Worm (Caenorhabditis elegans) whole organism, L3 larva: Measurements from ENCODE around the gene ints-7.
A peak's percentile ranks its signal among the peaks of the same experiment; 100 is the strongest.

Experiments
- R02D3.7 ChIP-seq: fragments of 150-350 bp; optimal IDR thresholded peaks from 2 replicates; lab custom pipeline; 2014; ENCODE audit warnings: missing biosample characterization, missing genetic modification characterization
- ZK546.5 ChIP-seq: sonication (generic microtip); optimal IDR thresholded peaks from 2 replicates; lab custom pipeline; 2017; ENCODE audit warnings: missing biosample characterization, missing genetic modification characterization
- aly-2 ChIP-seq: fragments of 150-350 bp; optimal IDR thresholded peaks from 2 replicates; lab custom pipeline; 2014; ENCODE audit warnings: missing biosample characterization, missing genetic modification characterization
- ama-1 ChIP-seq: fragments of 150-350 bp; optimal IDR thresholded peaks from 2 replicates; lab custom pipeline; 2018
- ceh-16 ChIP-seq: sonication (generic microtip); optimal IDR thresholded peaks from 2 replicates; lab custom pipeline; 2017; ENCODE audit warnings: missing biosample characterization, missing genetic modification characterization
- ceh-28 ChIP-seq: fragments of 150-350 bp; optimal IDR thresholded peaks from 2 replicates; lab custom pipeline; 2014; ENCODE audit warnings: missing biosample characterization, missing genetic modification reagents, missing genetic modification characterization
- ceh-82 ChIP-seq: fragments of 150-350 bp; optimal IDR thresholded peaks from 2 replicates; lab custom pipeline; 2014; ENCODE audit warnings: missing biosample characterization, missing genetic modification characterization
- ceh-9 ChIP-seq: sonication (generic microtip); optimal IDR thresholded peaks from 2 replicates; lab custom pipeline; 2018; ENCODE audit warnings: missing biosample characterization, missing genetic modification characterization
- daf-12 ChIP-seq: fragments of 150-350 bp; optimal IDR thresholded peaks from 2 replicates; lab custom pipeline; 2014; ENCODE audit warnings: missing biosample characterization, missing genetic modification reagents, missing genetic modification characterization
- egl-27 ChIP-seq: sonication (generic microtip); optimal IDR thresholded peaks from 4 replicates; lab custom pipeline; 2017; ENCODE audit warnings: missing biosample characterization, missing genetic modification reagents, missing genetic modification characterization
- egl-5 ChIP-seq: fragments of 150-350 bp; optimal IDR thresholded peaks from 2 replicates; lab custom pipeline; 2017; ENCODE audit warnings: missing biosample characterization, missing genetic modification reagents, missing genetic modification characterization, inconsistent platforms
- elt-1 ChIP-seq: fragments of 150-350 bp; optimal IDR thresholded peaks from 2 replicates; lab custom pipeline; 2014; ENCODE audit warnings: missing biosample characterization, missing genetic modification characterization
- elt-2 ChIP-seq: sonication (generic microtip); optimal IDR thresholded peaks from 2 replicates; lab custom pipeline; 2016; ENCODE audit warnings: missing genetic modification reagents, mild to moderate bottlenecking, missing genetic modification characterization, missing compliant biosample characterization
- elt-3 ChIP-seq, 3 experiments: fragments of 150-350 bp in 1 of 3; sonication (generic microtip) in 2 of 3; optimal IDR thresholded peaks; 2 replicates in 2 of 3; 4 replicates in 1 of 3; lab custom pipeline; 2014 to 2017; ENCODE audit warnings: missing biosample characterization in 3 of 3, missing genetic modification characterization in 3 of 3
- eor-1 ChIP-seq, 2 experiments: fragments of 150-350 bp; optimal IDR thresholded peaks; 2 replicates each; lab custom pipeline; 2014 to 2018; ENCODE audit warnings: missing biosample characterization in 2 of 2, missing genetic modification characterization in 2 of 2
- fkh-10 ChIP-seq: sonication (generic microtip); optimal IDR thresholded peaks from 2 replicates; lab custom pipeline; 2017; ENCODE audit warnings: missing biosample characterization, missing genetic modification reagents, missing genetic modification characterization
- fkh-2 ChIP-seq: fragments of 150-350 bp; optimal IDR thresholded peaks from 2 replicates; lab custom pipeline; 2014; ENCODE audit warnings: missing biosample characterization, missing genetic modification reagents, missing genetic modification characterization
- fos-1 ChIP-seq: fragments of 150-350 bp; optimal IDR thresholded peaks from 2 replicates; lab custom pipeline; 2014; ENCODE audit warnings: missing biosample characterization, missing genetic modification characterization
- hmg-11 ChIP-seq: sonication (generic microtip); optimal IDR thresholded peaks from 2 replicates; lab custom pipeline; 2016; ENCODE audit warnings: missing genetic modification characterization, missing compliant biosample characterization
- jun-1 ChIP-seq: fragments of 150-350 bp; optimal IDR thresholded peaks from 2 replicates; lab custom pipeline; 2014; ENCODE audit warnings: missing biosample characterization, missing genetic modification reagents, missing genetic modification characterization
- lin-15B ChIP-seq: fragments of 150-350 bp; optimal IDR thresholded peaks from 2 replicates; lab custom pipeline; 2014; ENCODE audit warnings: missing biosample characterization, missing genetic modification characterization
- lin-39 ChIP-seq: fragments of 150-350 bp; optimal IDR thresholded peaks from 2 replicates; lab custom pipeline; 2018; ENCODE audit warnings: missing biosample characterization, missing genetic modification reagents, missing genetic modification characterization
- lsy-12 ChIP-seq: sonication (generic microtip); optimal IDR thresholded peaks from 2 replicates; lab custom pipeline; 2016; ENCODE audit warnings: mild to moderate bottlenecking, missing genetic modification characterization, missing compliant biosample characterization
- mdl-1 ChIP-seq: fragments of 150-350 bp; optimal IDR thresholded peaks from 2 replicates; lab custom pipeline; 2014; ENCODE audit warnings: missing biosample characterization, missing genetic modification characterization
- mml-1 ChIP-seq: fragments of 150-350 bp; sonication (generic microtip); optimal IDR thresholded peaks from 3 replicates; lab custom pipeline; 2014; ENCODE audit warnings: missing biosample characterization, missing genetic modification characterization
- nfya-1 ChIP-seq: sonication (generic microtip); optimal IDR thresholded peaks from 2 replicates; lab custom pipeline; 2017; ENCODE audit warnings: missing genetic modification characterization, mild to moderate bottlenecking, missing compliant biosample characterization, antibody characterized with exemption, moderate library complexity; ENCODE audit not compliant: insufficient read depth
- nhr-11 ChIP-seq: fragments of 150-350 bp; optimal IDR thresholded peaks from 2 replicates; lab custom pipeline; 2014; ENCODE audit warnings: missing biosample characterization, missing genetic modification characterization
- nhr-12 ChIP-seq: fragments of 150-350 bp; optimal IDR thresholded peaks from 2 replicates; lab custom pipeline; 2014; ENCODE audit warnings: missing biosample characterization, missing genetic modification characterization
- nhr-23 ChIP-seq: fragments of 150-350 bp; optimal IDR thresholded peaks from 2 replicates; lab custom pipeline; 2014; ENCODE audit warnings: missing biosample characterization, missing genetic modification reagents, missing genetic modification characterization
- nhr-237 ChIP-seq: fragments of 150-350 bp; optimal IDR thresholded peaks from 2 replicates; lab custom pipeline; 2014; ENCODE audit warnings: missing biosample characterization, missing genetic modification characterization
- nhr-25 ChIP-seq: sonication (generic microtip); optimal IDR thresholded peaks from 2 replicates; lab custom pipeline; 2017; ENCODE audit warnings: missing biosample characterization, missing genetic modification characterization
- nhr-28 ChIP-seq: fragments of 150-350 bp; optimal IDR thresholded peaks from 2 replicates; lab custom pipeline; 2014; ENCODE audit warnings: missing biosample characterization, missing genetic modification characterization
- nhr-43 ChIP-seq: sonication (generic microtip); optimal IDR thresholded peaks from 2 replicates; lab custom pipeline; 2016; ENCODE audit warnings: mild to moderate bottlenecking, missing genetic modification characterization, missing compliant biosample characterization; ENCODE audit not compliant: poor library complexity, severe bottlenecking
- nhr-67 ChIP-seq: fragments of 150-350 bp; optimal IDR thresholded peaks from 2 replicates; lab custom pipeline; 2014; ENCODE audit warnings: missing biosample characterization, missing genetic modification characterization
- nhr-76 ChIP-seq: fragments of 150-350 bp; sonication (generic microtip); optimal IDR thresholded peaks from 5 replicates; lab custom pipeline; 2014; ENCODE audit warnings: missing biosample characterization, missing genetic modification characterization
- nhr-77 ChIP-seq: fragments of 150-350 bp; optimal IDR thresholded peaks from 2 replicates; lab custom pipeline; 2014; ENCODE audit warnings: missing biosample characterization, missing genetic modification characterization
- pha-4 ChIP-seq: fragments of 150-350 bp; optimal IDR thresholded peaks from 2 replicates; lab custom pipeline; 2014; ENCODE audit warnings: missing biosample characterization, missing genetic modification reagents, missing genetic modification characterization
- pqm-1 ChIP-seq: fragments of 150-350 bp; optimal IDR thresholded peaks from 2 replicates; lab custom pipeline; 2017; ENCODE audit warnings: missing biosample characterization, missing genetic modification characterization, inconsistent platforms
- sea-2 ChIP-seq: fragments of 150-350 bp; sonication (generic microtip); optimal IDR thresholded peaks from 4 replicates; lab custom pipeline; 2014; ENCODE audit warnings: missing biosample characterization, missing genetic modification reagents, missing genetic modification characterization
- skn-1 ChIP-seq: fragments of 150-350 bp; optimal IDR thresholded peaks from 2 replicates; lab custom pipeline; 2014; ENCODE audit warnings: missing biosample characterization, missing genetic modification characterization
- snpc-4 ChIP-seq: fragments of 150-350 bp; optimal IDR thresholded peaks from 2 replicates; lab custom pipeline; 2014; ENCODE audit warnings: missing biosample characterization, missing genetic modification characterization
- tbx-2 ChIP-seq: sonication (generic microtip); optimal IDR thresholded peaks from 2 replicates; lab custom pipeline; 2016; ENCODE audit warnings: mild to moderate bottlenecking, missing genetic modification characterization, missing compliant biosample characterization
- unc-39 ChIP-seq: sonication (generic microtip); optimal IDR thresholded peaks from 4 replicates; lab custom pipeline; 2017; ENCODE audit warnings: missing biosample characterization, missing genetic modification characterization
- unc-62 ChIP-seq: fragments of 150-350 bp; sonication (generic microtip); optimal IDR thresholded peaks from 4 replicates; lab custom pipeline; 2014; ENCODE audit warnings: missing biosample characterization, missing genetic modification reagents, missing genetic modification characterization
- zag-1 ChIP-seq: fragments of 150-350 bp; optimal IDR thresholded peaks from 2 replicates; lab custom pipeline; 2014; ENCODE audit warnings: missing biosample characterization, missing genetic modification characterization
- ztf-11 ChIP-seq: fragments of 150-350 bp; optimal IDR thresholded peaks from 2 replicates; lab custom pipeline; 2014; ENCODE audit warnings: missing biosample characterization, missing genetic modification characterization
- ztf-4 ChIP-seq: fragments of 150-350 bp; optimal IDR thresholded peaks from 2 replicates; lab custom pipeline; 2014; ENCODE audit warnings: missing biosample characterization, missing genetic modification characterization

ints-7 gene

DNA sequence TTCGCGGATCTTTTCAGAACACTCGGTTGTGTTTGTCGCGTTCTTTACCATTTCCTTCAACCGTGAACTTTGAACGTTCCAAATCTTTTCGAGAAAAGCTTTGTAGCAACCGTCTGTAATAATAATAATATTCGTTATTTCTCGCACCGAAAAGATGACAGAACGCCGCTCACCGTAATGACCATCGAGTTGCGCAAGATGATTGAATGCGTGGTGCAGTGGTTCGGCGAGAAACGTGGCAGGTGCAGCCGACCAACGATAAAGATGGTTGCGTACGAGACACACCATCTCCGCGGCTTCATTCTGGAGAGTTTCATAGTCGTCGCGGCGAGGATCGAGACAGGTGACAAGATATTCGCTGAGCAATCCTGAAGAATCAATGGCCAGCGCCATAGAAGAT, 39.7 kb upstream of the ints-7 start:
- no peak for TF ChIP-seq egl-27 (tag; lab: Kevin White, UChicago)
- no peak for TF ChIP-seq elt-1 (tag; lab: Kevin White, UChicago)
- no peak for TF ChIP-seq ZK546.5 (tag; lab: Kevin White, UChicago)
- no peak for TF ChIP-seq nfya-1 (tag; lab: Kevin White, UChicago)
- TF ChIP-seq nhr-77 (tag; lab: Kevin White, UChicago): no peak
- no peak for TF ChIP-seq nhr-67 (tag; lab: Kevin White, UChicago)
- TF ChIP-seq nhr-23 (tag; lab: Kevin White, UChicago): no peak
- TF ChIP-seq lin-15B (tag; lab: Kevin White, UChicago): no peak
- no peak for TF ChIP-seq eor-1 (tag; optimal IDR thresholded peaks at IDR 0.05; lab: Kevin White, UChicago)
- no peak for TF ChIP-seq pha-4 (tag; lab: Kevin White, UChicago)
- TF ChIP-seq hmg-11 (tag; lab: Kevin White, UChicago): no peak
- TF ChIP-seq R02D3.7 (tag; lab: Kevin White, UChicago): no peak

DNA sequence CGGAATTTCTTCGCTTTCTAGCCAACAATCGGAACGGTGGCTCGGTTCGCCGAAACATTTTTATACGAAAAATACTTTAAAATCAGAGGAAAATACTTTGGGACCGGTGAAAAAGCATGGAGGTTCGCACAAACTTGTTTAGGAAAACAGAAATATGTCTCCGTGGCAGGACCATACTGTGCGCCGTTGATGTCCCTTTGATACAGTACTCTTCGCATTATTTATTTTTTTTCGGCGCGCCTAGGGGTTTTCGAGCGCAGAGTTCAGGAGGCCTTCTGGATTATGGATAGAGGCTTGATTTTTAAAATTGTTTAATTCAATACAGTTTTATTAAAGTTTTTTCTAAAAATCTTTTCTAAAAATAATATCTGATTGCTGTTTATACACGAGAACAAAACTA, 37.9 kb upstream of the ints-7 start, which contains the start of gene F54D5.9:
Gene F54D5.9, minus strand, starts transcription at position 115 of the 400 bp plus-strand sequence.
- TF ChIP-seq pqm-1 (tag; lab: Kevin White, UChicago) (no peak), unc-62 (GFP tag; lab: Kevin White, UChicago) (no peak), ceh-82 (tag; lab: Kevin White, UChicago) (no peak), egl-5 (no peak), ama-1 (lab: Kevin White, UChicago) (peak; percentile 3)

DNA sequence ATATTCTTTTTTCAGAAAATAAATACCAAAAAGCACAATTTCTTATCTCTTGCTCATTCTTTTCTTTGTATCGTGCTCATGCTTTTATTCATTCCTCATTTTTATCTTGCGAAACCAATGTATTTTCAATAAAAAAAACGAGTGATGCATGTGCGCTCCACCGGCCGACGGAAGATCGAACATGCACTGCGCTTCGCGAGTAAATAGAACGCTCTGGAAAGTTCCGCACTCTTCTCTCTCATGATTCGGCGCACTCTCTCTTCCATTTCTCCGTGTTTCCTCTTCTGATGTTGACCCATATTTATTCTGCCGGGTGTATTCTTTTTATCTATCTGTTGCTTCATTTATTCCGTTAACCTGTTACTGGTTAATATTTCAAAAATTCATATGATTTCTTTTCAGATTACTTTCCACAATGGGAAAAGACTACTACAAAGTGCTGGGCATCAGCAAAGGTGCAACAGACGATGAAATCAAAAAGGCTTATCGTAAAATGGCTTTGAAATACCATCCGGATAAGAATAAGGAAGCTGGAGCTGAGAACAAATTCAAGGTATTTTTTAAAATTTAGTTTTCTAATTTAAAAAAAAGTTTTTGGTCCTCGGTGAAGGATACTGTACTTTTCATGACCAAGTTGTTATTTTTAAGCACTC, 37.2 kb upstream of the ints-7 start, which contains the start of gene dnj-13:
Gene dnj-13, plus strand, starts transcription at position 403 of the 653 bp plus-strand sequence.
- TF ChIP-seq nhr-25: peak; percentile 91
- no peak for TF ChIP-seq unc-39 (tag; lab: Kevin White, UChicago)
- no peak for TF ChIP-seq elt-3 (tag; optimal IDR thresholded peaks at IDR 0.05; lab: Kevin White, UChicago)
- TF ChIP-seq mdl-1 (tag; lab: Kevin White, UChicago): peak; percentile 54
- no peak for TF ChIP-seq nhr-12 (tag; lab: Kevin White, UChicago)
- no peak for TF ChIP-seq ceh-9
- TF ChIP-seq nhr-237 (tag; lab: Kevin White, UChicago): no peak
- peak; percentile 73 for TF ChIP-seq snpc-4
- TF ChIP-seq hmg-11 (tag; lab: Kevin White, UChicago): peak; percentile 94
- peak; percentile 45 for TF ChIP-seq nhr-76 (tag; lab: Kevin White, UChicago)
- TF ChIP-seq nhr-11 (tag; lab: Kevin White, UChicago): peak; percentile 49
- TF ChIP-seq lin-39 (tag; lab: Kevin White, UChicago): peak; percentile 71
- peak; percentile 55 for TF ChIP-seq fos-1 (tag; lab: Kevin White, UChicago)
- peak; percentile 98 for TF ChIP-seq lsy-12 (tag; lab: Kevin White, UChicago)
- TF ChIP-seq sea-2: no peak
- TF ChIP-seq elt-2 (tag; lab: Kevin White, UChicago): peak; percentile 83
- peak; percentile 96 for TF ChIP-seq pha-4 (tag; lab: Kevin White, UChicago)
- peak; percentile 84 for TF ChIP-seq tbx-2 (tag; lab: Kevin White, UChicago)
- TF ChIP-seq ceh-82 (tag; lab: Kevin White, UChicago): peak; percentile 71
- peak; percentile 85 for TF ChIP-seq fkh-10 (GFP tag; lab: Kevin White, UChicago)
- TF ChIP-seq R02D3.7 (tag; lab: Kevin White, UChicago): peak; percentile 69
- peak; percentile 81 for TF ChIP-seq ceh-28 (tag; lab: Kevin White, UChicago)
- TF ChIP-seq ztf-4 (tag; lab: Kevin White, UChicago): peak; percentile 72
- no peak for TF ChIP-seq nhr-28
- TF ChIP-seq ztf-11 (tag; lab: Kevin White, UChicago): no peak
- peak; percentile 75 for TF ChIP-seq fkh-2 (tag; lab: Kevin White, UChicago)
- TF ChIP-seq egl-5: no peak
- TF ChIP-seq ceh-16 (tag; lab: Kevin White, UChicago): peak; percentile 30
- peak; percentile 68 for TF ChIP-seq skn-1 (tag; lab: Kevin White, UChicago)
- TF ChIP-seq eor-1 (tag; optimal IDR thresholded peaks at IDR 0.05; lab: Kevin White, UChicago): peak in 1 of 2 experiments; percentile 84
- TF ChIP-seq unc-62 (GFP tag; lab: Kevin White, UChicago): no peak
- peak; percentile 88 for TF ChIP-seq jun-1 (tag; lab: Kevin White, UChicago)
- peak; percentile 98 for TF ChIP-seq nhr-23 (tag; lab: Kevin White, UChicago)
- TF ChIP-seq aly-2 (tag; lab: Kevin White, UChicago): no peak
- peak; percentile 61 for TF ChIP-seq nhr-77 (tag; lab: Kevin White, UChicago)
- peak; percentile 92 for TF ChIP-seq lin-15B (tag; lab: Kevin White, UChicago)
- peak; percentile 93 for TF ChIP-seq nfya-1 (tag; lab: Kevin White, UChicago)
- TF ChIP-seq zag-1 (tag; lab: Kevin White, UChicago): no peak
- peak; percentile 94 for TF ChIP-seq nhr-43 (tag; lab: Kevin White, UChicago)
- peak; percentile 87 for TF ChIP-seq ama-1 (lab: Kevin White, UChicago)
- TF ChIP-seq pqm-1 (tag; lab: Kevin White, UChicago): peak; percentile 79
- no peak for TF ChIP-seq mml-1 (tag; lab: Kevin White, UChicago)
- no peak for TF ChIP-seq daf-12 (tag; lab: Kevin White, UChicago)
- peak; percentile 91 for TF ChIP-seq egl-27 (tag; lab: Kevin White, UChicago)
